Fruit fly (Drosophila melanogaster): ENCODE data around the gene Gapvd1.

Gene Gapvd1

dm6 chrX:11370792-11371191 lies 45.6 kb downstream of the Gapvd1 start (continued):
- TF ChIP-seq zen (tag; optimal IDR thresholded peaks at IDR 0.05) (no peak), CG10274 (GFP tag; optimal IDR thresholded peaks at IDR 0.05) (no peak), zf30C (GFP tag; optimal IDR thresholded peaks at IDR 0.05) (no peak), wek (GFP tag; optimal IDR thresholded peaks at IDR 0.05) (no peak), MTF-1 (GFP tag; optimal IDR thresholded peaks at IDR 0.05; ENCODE audit: borderline replicate concordance) (no peak), phol (tag; optimal IDR thresholded peaks at IDR 0.05) (no peak), CG4707 (GFP tag; optimal IDR thresholded peaks at IDR 0.05) (no peak), CG9609 (GFP tag; optimal IDR thresholded peaks at IDR 0.05) (no peak), Hr39 (optimal IDR thresholded peaks at IDR 0.05) (no peak), CG3407 (GFP tag; optimal IDR thresholded peaks at IDR 0.05) (no peak), nmo (GFP tag; optimal IDR thresholded peaks at IDR 0.05) (peak; percentile 28), Dip3 (GFP tag; optimal IDR thresholded peaks at IDR 0.05) (no peak), CG6791 (GFP tag; IDR thresholded peaks at IDR 0.05; ENCODE audit: partially characterized antibody) (no peak), vnd (GFP tag; IDR thresholded peaks at IDR 0.05; ENCODE audit: partially characterized antibody) (no peak), ham (GFP tag; IDR thresholded peaks at IDR 0.05) (no peak), CG11085 (GFP tag; IDR thresholded peaks at IDR 0.05) (no peak; the same call in 1 of the 2 replicates), sisA (GFP tag; IDR thresholded peaks at IDR 0.05) (peak; percentile 49), CG34224 (GFP tag; IDR thresholded peaks at IDR 0.05; ENCODE audit: partially characterized antibody) (no peak), Aef1 (GFP tag; IDR thresholded peaks at IDR 0.05) (no peak), Hr3 (GFP tag; optimal IDR thresholded peaks at IDR 0.05) (no peak), E2f1 (GFP tag; IDR thresholded peaks at IDR 0.05) (no peak), run (tag; optimal IDR thresholded peaks at IDR 0.05) (no peak), emc (GFP tag; optimal IDR thresholded peaks at IDR 0.05) (no peak), Oaz (GFP tag; IDR thresholded peaks at IDR 0.05) (no peak), Nf-YC (tag; optimal IDR thresholded peaks at IDR 0.05) (no peak), CG1603 (tag; optimal IDR thresholded peaks at IDR 0.05) (peak; percentile 11), CG17359 (tag; optimal IDR thresholded peaks at IDR 0.05) (no peak), repo (GFP tag; optimal IDR thresholded peaks at IDR 0.05) (no peak), NC2α (GFP tag; optimal IDR thresholded peaks at IDR 0.05) (no peak), CG6272 (GFP tag; IDR thresholded peaks at IDR 0.05) (no peak), p53 (GFP tag; optimal IDR thresholded peaks at IDR 0.05) (no peak), dm (GFP tag; optimal IDR thresholded peaks at IDR 0.05) (no peak), ab (GFP tag; optimal IDR thresholded peaks at IDR 0.05) (no peak), cad (GFP tag; optimal IDR thresholded peaks at IDR 0.05) (no peak), CG4424 (GFP tag; optimal IDR thresholded peaks at IDR 0.05) (no peak), br (optimal IDR thresholded peaks at IDR 0.05) (no peak), zfh1 (GFP tag; IDR thresholded peaks at IDR 0.05) (0 out of 3 replicates have a peak, but pooled peaks have one; percentile 48), H15 (GFP tag; IDR thresholded peaks at IDR 0.05) (no peak), CG14441 (GFP tag; IDR thresholded peaks at IDR 0.05) (peak; percentile 51), lbe (GFP tag; optimal IDR thresholded peaks at IDR 0.05) (no peak), Sin3A (optimal IDR thresholded peaks at IDR 0.05) (no peak), sc (optimal IDR thresholded peaks at IDR 0.05) (no peak), sc (GFP tag; optimal IDR thresholded peaks at IDR 0.05) (no peak), dpn (GFP tag; optimal IDR thresholded peaks at IDR 0.05) (no peak), Oli (tag; optimal IDR thresholded peaks at IDR 0.05) (no peak), CG7271 (tag; optimal IDR thresholded peaks at IDR 0.05) (no peak), disco-r (GFP tag; optimal IDR thresholded peaks at IDR 0.05) (no peak), stc (GFP tag; IDR thresholded peaks at IDR 0.05) (peak; percentile 35; the same call in 1 of the 2 replicates), CG3281 (GFP tag; optimal IDR thresholded peaks at IDR 0.05) (no peak), CG1233 (GFP tag; optimal IDR thresholded peaks at IDR 0.05) (no peak), luna (GFP tag; optimal IDR thresholded peaks at IDR 0.05) (no peak), Doc2 (GFP tag; IDR thresholded peaks at IDR 0.05) (no peak), hkb (optimal IDR thresholded peaks at IDR 0.05) (no peak), hkb (GFP tag; IDR thresholded peaks at IDR 0.05) (0 out of 2 replicates have a peak, but pooled peaks have one; percentile 31)

Data from whole organism, embryonic.